Worm (Caenorhabditis elegans): ENCODE data around the gene fbxa-113.

The fbxa-113 gene

ce11 chrV:20203085-20203484, at the start of gene fbxa-113:
TSS of gene fbxa-113 (plus strand) at chrV:20203385.
- TF ChIP-seq unc-62 (GFP tag; optimal IDR thresholded peaks at IDR 0.05), result no peak

- no peak for TF ChIP-seq unc-62 (GFP tag; optimal IDR thresholded peaks at IDR 0.05)
Measured at ce11 chrV:20158223-20158622, 45.0 kb upstream of the fbxa-113 start, which contains the start of gene F19B2.6. TSS of gene F19B2.6 (plus strand) at chrV:20158523.

- TF ChIP-seq unc-62 (GFP tag; optimal IDR thresholded peaks at IDR 0.05), result no peak
Measured at ce11 chrV:20161781-20162289, 41.4 kb upstream of the fbxa-113 start.

- TF ChIP-seq unc-62 (GFP tag; optimal IDR thresholded peaks at IDR 0.05), result no peak
Measured at ce11 chrV:20162290-20163104, 40.7 kb upstream of the fbxa-113 start.

ce11 chrV:20163105-20163449, 40.1 kb upstream of the fbxa-113 start:
- TF ChIP-seq unc-62 (GFP tag; optimal IDR thresholded peaks at IDR 0.05), result no peak

DNA sequence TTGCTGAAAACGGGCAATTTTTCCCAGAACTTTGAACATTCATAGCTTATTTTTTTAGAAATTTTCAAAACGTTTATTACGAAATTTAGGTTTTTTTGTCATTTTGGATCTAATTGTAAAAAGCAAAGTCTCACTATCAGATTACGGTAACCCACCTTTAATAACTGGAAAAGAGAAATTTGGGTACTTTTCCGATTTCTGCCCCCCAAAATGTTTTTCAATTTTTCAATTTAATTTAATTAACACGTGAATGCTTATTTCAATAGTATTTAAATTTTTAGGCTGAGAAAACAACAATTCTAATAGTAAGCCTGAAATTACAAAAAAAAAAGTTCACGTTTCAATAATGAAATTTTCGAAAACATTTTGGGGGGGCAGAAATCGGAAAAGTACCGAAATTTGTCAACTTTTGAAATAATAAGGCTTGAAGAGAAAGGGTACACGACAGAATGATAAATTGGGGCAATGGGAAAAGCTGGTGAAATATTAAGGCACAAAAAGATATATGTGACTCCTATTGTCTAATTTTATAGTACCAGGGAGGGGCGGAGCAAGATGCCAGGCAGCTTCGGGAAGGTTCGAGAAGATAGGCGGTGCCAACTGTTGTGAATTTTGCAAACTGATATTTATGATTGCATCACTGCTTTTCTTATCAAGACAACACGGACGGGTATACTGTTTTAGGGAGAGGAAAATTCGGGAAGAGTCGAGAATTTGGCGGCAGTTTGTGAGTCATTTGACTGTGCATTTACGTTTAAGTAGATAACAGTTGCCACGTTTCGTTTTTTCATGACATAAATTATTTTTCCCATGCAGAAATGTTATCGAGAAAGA, 38.9 kb upstream of the fbxa-113 start, which contains the start of gene F19B2.5:
Gene F19B2.5, minus strand, starts transcription at position 107 of the 834 bp plus-strand sequence.
- TF ChIP-seq unc-62 (GFP tag; optimal IDR thresholded peaks at IDR 0.05), result no peak

DNA sequence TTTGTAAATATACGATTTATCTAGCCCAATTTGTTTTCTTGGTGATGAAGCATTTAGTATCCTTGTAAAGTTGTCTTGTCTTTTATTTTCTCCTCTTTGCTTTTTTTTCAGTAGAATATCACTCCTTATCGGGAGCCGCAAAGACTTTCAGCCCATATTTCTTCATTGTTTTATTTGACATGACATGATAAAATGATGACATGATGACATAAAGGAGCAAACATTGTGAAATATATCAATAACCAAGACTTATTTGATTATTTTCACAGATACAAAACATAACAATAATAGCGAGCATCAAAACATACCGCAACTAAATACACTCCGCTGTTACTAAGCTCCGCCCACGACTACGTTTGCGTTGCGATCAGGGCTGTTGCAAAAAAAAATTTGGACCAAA, 37.4 kb upstream of the fbxa-113 start:
- no peak for TF ChIP-seq unc-62 (GFP tag; optimal IDR thresholded peaks at IDR 0.05)

- no peak for TF ChIP-seq unc-62 (GFP tag; optimal IDR thresholded peaks at IDR 0.05)
Measured at ce11 chrV:20171941-20172340, 31.2 kb upstream of the fbxa-113 start, which contains the start of gene srw-39. TSS of gene srw-39 (minus strand) at chrV:20172041.

DNA sequence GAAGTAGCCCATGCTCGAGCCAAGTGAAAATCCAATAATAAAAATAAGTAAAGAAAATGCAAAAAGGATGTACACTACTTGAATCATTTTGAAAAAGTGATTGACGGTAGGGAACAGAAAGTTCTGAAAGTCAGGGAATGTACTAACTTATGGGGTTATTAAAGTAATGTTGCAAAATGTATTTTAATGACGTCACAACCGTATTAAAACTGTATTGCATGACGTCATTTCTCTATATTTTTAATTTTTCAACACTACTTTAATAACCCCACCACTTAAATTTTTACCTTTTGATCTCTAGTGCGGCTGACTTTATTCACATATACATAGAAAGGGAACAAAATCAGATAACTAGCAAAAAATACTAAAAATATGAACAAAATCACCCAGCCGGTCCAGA, 20.9 kb upstream of the fbxa-113 start:
- no peak for TF ChIP-seq unc-62 (GFP tag; optimal IDR thresholded peaks at IDR 0.05)

- TF ChIP-seq unc-62 (GFP tag; optimal IDR thresholded peaks at IDR 0.05), result no peak
Measured at ce11 chrV:20186579-20186978, 16.6 kb upstream of the fbxa-113 start, which contains the start of gene srz-16. TSS of gene srz-16 (minus strand) at chrV:20186679.

DNA sequence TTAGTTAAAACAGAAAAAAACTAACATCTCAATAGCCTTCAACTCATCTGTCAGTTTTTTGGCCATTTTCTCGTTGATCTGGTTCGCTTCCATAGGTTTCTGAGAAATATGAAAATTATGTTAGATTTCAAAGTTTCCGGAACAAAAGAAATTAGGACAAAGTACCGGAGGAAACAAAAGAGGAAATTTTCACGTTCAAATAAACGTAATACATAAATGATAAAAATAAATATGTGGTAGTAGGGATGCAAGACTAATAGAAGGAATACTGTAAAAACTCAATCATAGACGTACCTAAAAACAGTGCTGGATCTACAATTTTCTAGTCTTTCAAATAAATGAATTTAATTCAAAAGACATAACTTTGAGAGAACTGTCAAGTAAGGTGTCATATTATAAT, 14.4 kb upstream of the fbxa-113 start, which contains the start of gene fbxa-116:
Gene fbxa-116, minus strand, starts transcription at position 101 of the 400 bp plus-strand sequence.
- TF ChIP-seq unc-62 (GFP tag; optimal IDR thresholded peaks at IDR 0.05), result no peak

DNA sequence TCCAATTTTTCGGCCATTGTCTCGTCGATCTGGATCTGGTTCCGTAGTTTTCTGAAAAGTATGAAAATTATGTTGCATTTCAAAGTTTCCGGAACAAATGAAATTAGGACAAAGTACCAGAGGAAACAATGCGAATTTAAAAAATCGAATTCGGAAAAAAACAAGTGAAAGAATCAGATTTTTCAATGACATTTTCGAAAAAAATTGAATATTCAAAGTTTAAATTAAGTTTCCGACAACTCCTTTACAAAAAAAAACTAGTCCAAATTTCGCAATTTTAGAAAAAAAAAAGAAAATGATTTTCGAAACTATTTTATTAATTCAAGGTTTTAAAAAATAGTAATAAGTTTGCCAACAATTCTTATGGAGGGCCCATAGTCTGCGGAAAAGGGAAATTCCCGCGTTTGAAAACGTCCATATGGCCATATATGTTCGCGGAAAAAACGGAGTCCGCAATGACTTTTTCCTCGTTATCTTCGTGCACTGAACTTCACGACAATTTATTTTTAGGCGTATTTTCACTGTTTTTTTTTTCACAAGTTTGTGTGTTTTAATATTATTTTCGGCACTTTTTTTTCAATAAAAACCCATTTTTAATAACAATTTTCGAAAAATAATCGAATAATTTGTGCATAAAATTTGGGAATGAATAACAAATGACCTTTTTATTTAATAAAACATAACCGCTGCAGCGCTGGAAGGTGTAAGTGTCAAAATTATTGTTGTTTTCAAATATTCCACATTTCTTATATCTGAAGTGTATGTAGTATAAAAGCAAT, 10.9 kb upstream of the fbxa-113 start, which contains the start of the genes fbxa-115 and Y113G7B.27:
Gene fbxa-115, minus strand, starts transcription at position 51 of the 779 bp plus-strand sequence.
Gene Y113G7B.27, plus strand, starts transcription at position 729 of the 779 bp plus-strand sequence.
- TF ChIP-seq unc-62 (GFP tag; optimal IDR thresholded peaks at IDR 0.05), result no peak

DNA sequence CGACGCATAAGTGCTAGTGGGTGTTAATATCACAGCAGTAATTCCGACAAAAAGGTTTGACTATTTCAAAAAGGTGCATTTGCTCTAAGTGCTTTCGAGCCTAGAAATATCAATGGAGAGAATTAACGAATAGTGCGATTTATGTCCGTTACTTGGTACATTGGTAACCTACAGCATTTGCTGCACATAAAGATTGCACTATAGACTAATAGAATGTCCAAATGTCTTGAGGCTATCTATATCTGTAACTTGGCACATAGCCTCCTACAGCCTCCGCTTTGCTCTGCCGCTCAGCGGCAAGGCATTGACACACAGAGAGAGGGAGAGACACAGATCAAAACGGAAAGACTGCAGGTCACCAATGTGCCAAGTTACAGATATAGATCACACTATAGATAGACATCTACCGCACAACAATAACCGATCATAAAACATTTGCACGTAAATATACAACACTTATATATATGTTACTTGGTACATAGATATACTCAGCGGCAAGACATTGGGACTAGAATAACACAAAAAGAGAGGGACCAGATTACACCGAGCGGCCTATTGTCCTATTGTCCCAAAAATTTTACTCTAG, 7.6 kb upstream of the fbxa-113 start, which contains the start of the genes srh-217 and Y113G7B.28:
Gene srh-217, minus strand, starts transcription at position 101 of the 586 bp plus-strand sequence.
Gene Y113G7B.28, plus strand, starts transcription at position 536 of the 586 bp plus-strand sequence.
- TF ChIP-seq unc-62 (GFP tag; optimal IDR thresholded peaks at IDR 0.05), result no peak

- no peak for TF ChIP-seq unc-62 (GFP tag; optimal IDR thresholded peaks at IDR 0.05)
Measured at ce11 chrV:20196671-20197070, 6.5 kb upstream of the fbxa-113 start, which contains the start of gene ftr-1. TSS of gene ftr-1 (plus strand) at chrV:20196971.

ce11 chrV:20198954-20199353, 4.2 kb upstream of the fbxa-113 start, which contains the start of gene fog-2:
TSS of gene fog-2 (plus strand) at chrV:20199254.
- no peak for TF ChIP-seq unc-62 (GFP tag; optimal IDR thresholded peaks at IDR 0.05)
